Fruit fly (Drosophila melanogaster) S2 (cell line): ENCODE results near the gene Frq1.

Experiments used
- CG8478 ChIP-seq: fragments of >200 bp; optimal IDR thresholded peaks from 2 replicates; lab custom pipeline; 2018
- CTCF ChIP-seq, 2 experiments: fragments of >200 bp; optimal IDR thresholded peaks; 2 replicates each; lab custom pipeline; 2018

Frq1 gene

dm6 chrX:18154955-18155419 is at the start of gene Frq1:
Gene Frq1 (plus strand): TSS chrX:18155369.
- TF ChIP-seq CTCF (optimal IDR thresholded peaks at IDR 0.05; lab: Kevin White, UChicago) (no peak), CG8478 (no peak)

DNA sequence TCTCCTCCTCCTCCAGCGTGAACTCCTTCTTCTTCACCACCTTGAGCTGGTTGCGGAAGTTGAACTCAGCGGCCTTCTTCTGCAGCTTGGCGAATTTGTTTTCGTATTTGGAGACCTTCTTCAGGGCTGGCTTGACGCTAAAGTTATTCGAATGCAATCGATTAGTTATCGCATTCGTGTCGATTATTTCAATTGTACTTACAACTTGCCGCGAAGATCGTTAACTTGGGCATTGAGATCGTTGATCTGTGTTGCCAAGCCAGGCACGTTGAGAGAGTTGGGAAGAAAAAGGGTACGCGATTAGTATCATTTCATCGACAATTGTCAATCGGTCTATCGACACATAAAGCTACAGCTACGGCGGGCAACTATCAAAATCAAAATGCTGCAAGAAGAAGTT is 48.5 kb upstream of the Frq1 start:
- no peak for TF ChIP-seq CG8478
- no peak for TF ChIP-seq CTCF (optimal IDR thresholded peaks at IDR 0.05; lab: Kevin White, UChicago)

DNA sequence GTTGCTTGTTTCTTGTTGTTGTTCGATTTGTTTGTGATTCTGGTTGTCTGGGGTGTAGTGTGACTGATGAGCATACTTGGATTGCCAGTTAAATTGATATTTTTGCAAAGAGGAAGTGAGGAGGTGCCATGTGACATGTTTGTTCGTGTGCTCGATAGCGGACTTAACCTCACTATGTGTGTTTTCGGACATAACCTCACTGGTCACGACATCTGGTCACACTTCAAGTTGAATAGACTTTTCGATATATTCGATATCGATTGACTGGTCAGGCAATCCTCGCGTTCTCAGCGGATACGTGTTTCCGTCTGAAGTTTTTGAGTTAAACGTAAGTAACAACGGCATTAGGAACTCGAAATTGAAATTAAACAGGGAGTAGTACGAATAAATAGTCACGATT is 46.5 kb upstream of the Frq1 start:
- TF ChIP-seq CG8478: no peak
- TF ChIP-seq CTCF (optimal IDR thresholded peaks at IDR 0.05; lab: Kevin White, UChicago): no peak

dm6 chrX:18114770-18115169 is 40.4 kb upstream of the Frq1 start:
- TF ChIP-seq CTCF (optimal IDR thresholded peaks at IDR 0.05; lab: Kevin White, UChicago) (no peak), CG8478 (no peak)

dm6 chrX:18116811-18117383 is 38.3 kb upstream of the Frq1 start, which contains the start of gene wupA:
Gene wupA (minus strand): TSS chrX:18116922.
- no peak for TF ChIP-seq CG8478
- TF ChIP-seq CTCF (optimal IDR thresholded peaks at IDR 0.05; lab: Kevin White, UChicago): no peak

DNA sequence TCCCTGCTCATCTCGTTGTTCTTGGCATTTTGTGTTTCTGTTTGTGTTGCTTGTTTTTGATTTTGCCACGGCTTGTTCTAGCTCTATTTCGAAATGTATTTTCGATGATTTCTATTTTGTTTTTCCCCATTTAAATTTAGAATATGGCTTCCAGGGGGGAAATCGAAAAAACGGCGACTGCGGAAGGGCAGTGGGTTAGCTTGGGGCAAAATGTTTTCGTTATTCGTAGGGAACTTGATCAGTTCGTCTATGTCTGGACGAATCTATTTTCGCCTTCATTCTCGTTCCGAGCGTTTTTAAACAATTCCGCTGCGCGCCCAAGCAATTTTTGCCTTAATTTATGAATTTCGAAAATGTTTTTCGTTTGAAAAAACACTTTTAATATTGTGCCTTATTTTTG is 36.6 kb upstream of the Frq1 start:
- TF ChIP-seq CTCF (optimal IDR thresholded peaks at IDR 0.05; lab: Kevin White, UChicago) (no peak), CG8478 (no peak)

DNA sequence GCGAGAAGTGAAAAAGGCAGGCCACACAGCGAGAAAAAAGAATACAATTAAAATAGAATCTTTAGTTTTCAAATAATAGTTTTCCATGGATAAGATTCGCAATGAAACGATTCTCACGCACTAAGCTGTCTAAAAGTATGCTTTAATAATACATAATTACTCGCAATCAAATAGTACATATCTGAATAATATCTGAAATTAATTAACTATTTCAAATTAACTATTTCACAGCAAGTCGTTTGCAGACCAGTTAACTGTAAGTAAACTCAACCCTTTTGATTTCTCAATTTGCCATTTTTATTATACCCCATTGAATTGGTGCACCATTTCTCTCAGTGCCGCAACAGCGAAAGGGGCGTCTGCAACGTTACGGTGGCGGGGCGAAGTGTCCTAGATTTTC is 29.6 kb upstream of the Frq1 start:
- TF ChIP-seq CG8478: no peak
- no peak for TF ChIP-seq CTCF (optimal IDR thresholded peaks at IDR 0.05; lab: Kevin White, UChicago)

DNA sequence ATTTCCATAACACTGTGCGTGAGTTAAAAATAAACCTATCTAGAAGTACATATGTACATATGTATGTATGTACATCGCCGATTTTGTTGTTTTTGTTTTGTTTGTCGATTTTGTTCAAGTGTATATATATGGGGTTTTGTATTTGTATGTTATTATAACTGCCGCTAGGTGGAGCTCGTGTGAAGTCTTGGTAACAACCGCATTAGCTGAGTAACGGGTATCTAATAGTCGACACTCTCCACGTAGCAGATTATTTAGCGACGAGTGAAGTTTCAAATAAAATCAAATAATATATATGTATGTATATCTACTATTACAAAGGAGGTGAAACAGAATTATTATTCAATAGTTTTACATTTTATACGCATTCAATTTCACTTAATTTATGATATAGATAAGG is 25.9 kb upstream of the Frq1 start:
- TF ChIP-seq CTCF (optimal IDR thresholded peaks at IDR 0.05; lab: Kevin White, UChicago) (peak; percentile 68 to 71), CG8478 (no peak)

dm6 chrX:18130168-18130567 is 25.0 kb upstream of the Frq1 start, which contains the start of gene CG43133:
Gene CG43133 (minus strand): TSS chrX:18130178.
- TF ChIP-seq CTCF (optimal IDR thresholded peaks at IDR 0.05; lab: Kevin White, UChicago) (no peak), CG8478 (no peak)

dm6 chrX:18136059-18136458 is 19.1 kb upstream of the Frq1 start:
- TF ChIP-seq CTCF (optimal IDR thresholded peaks at IDR 0.05; lab: Kevin White, UChicago): no peak
- TF ChIP-seq CG8478: no peak

DNA sequence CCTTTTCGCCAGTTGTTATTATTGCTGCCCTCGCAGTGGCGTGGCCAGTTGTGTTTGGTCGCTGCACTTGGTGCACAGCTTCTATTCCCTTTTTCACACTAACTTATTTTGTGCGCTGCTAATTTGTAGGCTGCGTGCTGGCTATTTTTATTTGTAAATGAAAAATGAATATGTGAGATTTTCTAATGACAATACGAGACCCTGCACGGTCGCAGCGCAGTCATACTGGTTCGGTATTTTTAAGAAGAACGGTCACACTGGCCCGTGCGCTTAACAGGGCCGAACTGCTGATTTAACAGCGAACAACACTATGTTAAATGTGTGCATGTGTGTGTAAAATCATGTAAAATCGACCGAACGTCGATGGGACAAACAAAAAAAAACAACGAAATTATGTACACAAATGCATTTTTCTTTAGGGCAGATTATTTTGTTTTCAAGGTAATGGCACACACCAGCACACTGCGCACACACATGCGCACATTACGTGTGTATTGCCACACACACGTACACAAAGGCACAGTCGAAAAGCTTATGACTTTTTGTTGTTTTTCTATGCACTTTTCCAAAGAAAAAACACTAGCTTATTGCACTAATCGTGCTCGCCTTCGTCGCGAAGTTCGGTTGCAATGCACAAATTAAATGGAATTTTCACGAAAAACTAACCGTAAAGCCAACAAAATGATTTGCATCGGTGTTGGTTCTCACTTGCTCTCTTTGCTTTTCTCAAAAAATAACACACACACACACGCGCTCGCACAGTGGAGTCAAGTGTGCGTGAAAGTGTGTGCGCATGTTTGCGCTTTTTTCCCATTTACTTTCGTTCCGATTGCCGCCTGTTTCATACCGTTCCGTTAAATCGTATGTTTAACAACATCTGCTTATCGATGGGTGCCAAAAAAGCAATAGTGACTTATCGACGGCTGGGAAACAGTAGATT is 18.0 kb upstream of the Frq1 start, which contains the start of gene ari-1:
TSS of gene ari-1 (minus strand) at position 875 of the 940 bp plus-strand sequence.
- TF ChIP-seq CG8478: no peak
- TF ChIP-seq CTCF (optimal IDR thresholded peaks at IDR 0.05; lab: Kevin White, UChicago): no peak

dm6 chrX:18138297-18138696 is 16.9 kb upstream of the Frq1 start, which contains the start of gene CG43229:
Gene CG43229 (plus strand): TSS chrX:18138542.
- TF ChIP-seq CTCF (optimal IDR thresholded peaks at IDR 0.05; lab: Kevin White, UChicago): no peak

DNA sequence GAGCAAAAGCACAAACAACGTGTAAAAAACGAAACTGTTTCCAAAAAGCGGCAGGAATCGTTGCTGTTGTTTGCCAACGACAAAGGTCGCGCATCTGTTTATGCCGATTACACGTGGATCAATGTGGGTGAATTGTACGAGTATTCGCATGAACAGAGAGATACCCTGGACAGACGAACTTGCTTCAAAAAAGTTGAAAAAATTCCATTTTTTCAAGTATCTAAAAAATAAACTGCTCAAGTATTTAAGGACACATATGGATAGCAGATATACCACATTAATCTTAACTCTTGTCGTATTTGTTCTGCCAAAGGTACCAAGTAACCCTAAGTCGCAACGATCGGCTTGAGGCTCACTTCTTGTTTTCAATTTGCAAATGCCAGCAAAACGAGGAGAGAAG is 15.2 kb upstream of the Frq1 start:
- TF ChIP-seq CG8478: no peak
- TF ChIP-seq CTCF (optimal IDR thresholded peaks at IDR 0.05; lab: Kevin White, UChicago): no peak

- no peak for TF ChIP-seq CG8478
- TF ChIP-seq CTCF (optimal IDR thresholded peaks at IDR 0.05; lab: Kevin White, UChicago): no peak
Observed at dm6 chrX:18140932-18141587, 14.1 kb upstream of the Frq1 start.

- TF ChIP-seq CG8478 (no peak), CTCF (optimal IDR thresholded peaks at IDR 0.05; lab: Kevin White, UChicago) (no peak)
Observed at dm6 chrX:18149292-18149691, 5.9 kb upstream of the Frq1 start.

DNA sequence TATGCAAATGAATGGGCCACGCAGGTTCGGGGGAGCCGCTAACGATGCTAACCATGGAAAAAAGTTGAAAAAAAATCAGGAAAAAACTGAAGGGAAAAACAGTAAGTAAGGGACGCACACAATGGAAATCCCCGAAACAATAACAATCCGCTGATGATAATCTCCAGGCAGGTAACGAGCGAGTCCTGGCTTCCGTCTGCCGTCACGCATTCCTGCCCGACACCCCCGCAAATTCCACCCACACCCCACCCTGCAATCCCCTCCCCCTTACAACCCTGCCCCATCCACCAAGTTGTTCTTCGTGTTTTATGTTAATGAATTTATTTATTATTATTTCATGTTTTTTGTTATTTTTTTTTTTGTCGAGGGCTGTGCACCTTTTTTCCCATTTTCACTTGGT is 3.8 kb upstream of the Frq1 start:
- TF ChIP-seq CG8478 (no peak), CTCF (optimal IDR thresholded peaks at IDR 0.05; lab: Kevin White, UChicago) (no peak)
